Worm (Caenorhabditis elegans) whole organism, L3 larva: Measurements from ENCODE around the gene F26F4.5.

Experiments used
- ZK546.5 ChIP-seq: sonication (generic microtip); optimal IDR thresholded peaks from 2 replicates; lab custom pipeline; 2017; ENCODE audit warnings: missing biosample characterization, missing genetic modification characterization
- ceh-28 ChIP-seq: fragments of 150-350 bp; optimal IDR thresholded peaks from 2 replicates; lab custom pipeline; 2014; ENCODE audit warnings: missing biosample characterization, missing genetic modification reagents, missing genetic modification characterization
- ceh-82 ChIP-seq: fragments of 150-350 bp; optimal IDR thresholded peaks from 2 replicates; lab custom pipeline; 2014; ENCODE audit warnings: missing biosample characterization, missing genetic modification characterization
- ceh-9 ChIP-seq: sonication (generic microtip); optimal IDR thresholded peaks from 2 replicates; lab custom pipeline; 2018; ENCODE audit warnings: missing biosample characterization, missing genetic modification characterization
- daf-12 ChIP-seq: fragments of 150-350 bp; optimal IDR thresholded peaks from 2 replicates; lab custom pipeline; 2014; ENCODE audit warnings: missing biosample characterization, missing genetic modification reagents, missing genetic modification characterization
- elt-1 ChIP-seq: fragments of 150-350 bp; optimal IDR thresholded peaks from 2 replicates; lab custom pipeline; 2014; ENCODE audit warnings: missing biosample characterization, missing genetic modification characterization
- elt-2 ChIP-seq: sonication (generic microtip); optimal IDR thresholded peaks from 2 replicates; lab custom pipeline; 2016; ENCODE audit warnings: missing genetic modification reagents, mild to moderate bottlenecking, missing genetic modification characterization, missing compliant biosample characterization
- elt-3 ChIP-seq, 3 experiments: fragments of 150-350 bp in 1 of 3; sonication (generic microtip) in 2 of 3; optimal IDR thresholded peaks; 2 replicates in 2 of 3; 4 replicates in 1 of 3; lab custom pipeline; 2014 to 2017; ENCODE audit warnings: missing biosample characterization in 3 of 3, missing genetic modification characterization in 3 of 3
- eor-1 ChIP-seq, 2 experiments: fragments of 150-350 bp; optimal IDR thresholded peaks; 2 replicates each; lab custom pipeline; 2014 to 2018; ENCODE audit warnings: missing biosample characterization in 2 of 2, missing genetic modification characterization in 2 of 2
- fkh-10 ChIP-seq: sonication (generic microtip); optimal IDR thresholded peaks from 2 replicates; lab custom pipeline; 2017; ENCODE audit warnings: missing biosample characterization, missing genetic modification reagents, missing genetic modification characterization
- fkh-2 ChIP-seq: fragments of 150-350 bp; optimal IDR thresholded peaks from 2 replicates; lab custom pipeline; 2014; ENCODE audit warnings: missing biosample characterization, missing genetic modification reagents, missing genetic modification characterization
- fos-1 ChIP-seq: fragments of 150-350 bp; optimal IDR thresholded peaks from 2 replicates; lab custom pipeline; 2014; ENCODE audit warnings: missing biosample characterization, missing genetic modification characterization
- hmg-11 ChIP-seq: sonication (generic microtip); optimal IDR thresholded peaks from 2 replicates; lab custom pipeline; 2016; ENCODE audit warnings: missing genetic modification characterization, missing compliant biosample characterization
- jun-1 ChIP-seq: fragments of 150-350 bp; optimal IDR thresholded peaks from 2 replicates; lab custom pipeline; 2014; ENCODE audit warnings: missing biosample characterization, missing genetic modification reagents, missing genetic modification characterization
- lin-15B ChIP-seq: fragments of 150-350 bp; optimal IDR thresholded peaks from 2 replicates; lab custom pipeline; 2014; ENCODE audit warnings: missing biosample characterization, missing genetic modification characterization
- lsy-12 ChIP-seq: sonication (generic microtip); optimal IDR thresholded peaks from 2 replicates; lab custom pipeline; 2016; ENCODE audit warnings: mild to moderate bottlenecking, missing genetic modification characterization, missing compliant biosample characterization
- mdl-1 ChIP-seq: fragments of 150-350 bp; optimal IDR thresholded peaks from 2 replicates; lab custom pipeline; 2014; ENCODE audit warnings: missing biosample characterization, missing genetic modification characterization
- nhr-23 ChIP-seq: fragments of 150-350 bp; optimal IDR thresholded peaks from 2 replicates; lab custom pipeline; 2014; ENCODE audit warnings: missing biosample characterization, missing genetic modification reagents, missing genetic modification characterization
- nhr-28 ChIP-seq: fragments of 150-350 bp; optimal IDR thresholded peaks from 2 replicates; lab custom pipeline; 2014; ENCODE audit warnings: missing biosample characterization, missing genetic modification characterization
- nhr-67 ChIP-seq: fragments of 150-350 bp; optimal IDR thresholded peaks from 2 replicates; lab custom pipeline; 2014; ENCODE audit warnings: missing biosample characterization, missing genetic modification characterization
- nhr-76 ChIP-seq: fragments of 150-350 bp; sonication (generic microtip); optimal IDR thresholded peaks from 5 replicates; lab custom pipeline; 2014; ENCODE audit warnings: missing biosample characterization, missing genetic modification characterization
- pha-4 ChIP-seq: fragments of 150-350 bp; optimal IDR thresholded peaks from 2 replicates; lab custom pipeline; 2014; ENCODE audit warnings: missing biosample characterization, missing genetic modification reagents, missing genetic modification characterization
- pqm-1 ChIP-seq: fragments of 150-350 bp; optimal IDR thresholded peaks from 2 replicates; lab custom pipeline; 2017; ENCODE audit warnings: missing biosample characterization, missing genetic modification characterization, inconsistent platforms
- sea-2 ChIP-seq: fragments of 150-350 bp; sonication (generic microtip); optimal IDR thresholded peaks from 4 replicates; lab custom pipeline; 2014; ENCODE audit warnings: missing biosample characterization, missing genetic modification reagents, missing genetic modification characterization
- tbx-2 ChIP-seq: sonication (generic microtip); optimal IDR thresholded peaks from 2 replicates; lab custom pipeline; 2016; ENCODE audit warnings: mild to moderate bottlenecking, missing genetic modification characterization, missing compliant biosample characterization
- unc-39 ChIP-seq: sonication (generic microtip); optimal IDR thresholded peaks from 4 replicates; lab custom pipeline; 2017; ENCODE audit warnings: missing biosample characterization, missing genetic modification characterization
- unc-62 ChIP-seq: fragments of 150-350 bp; sonication (generic microtip); optimal IDR thresholded peaks from 4 replicates; lab custom pipeline; 2014; ENCODE audit warnings: missing biosample characterization, missing genetic modification reagents, missing genetic modification characterization
- ztf-11 ChIP-seq: fragments of 150-350 bp; optimal IDR thresholded peaks from 2 replicates; lab custom pipeline; 2014; ENCODE audit warnings: missing biosample characterization, missing genetic modification characterization
- ztf-4 ChIP-seq: fragments of 150-350 bp; optimal IDR thresholded peaks from 2 replicates; lab custom pipeline; 2014; ENCODE audit warnings: missing biosample characterization, missing genetic modification characterization

Gene F26F4.5

DNA sequence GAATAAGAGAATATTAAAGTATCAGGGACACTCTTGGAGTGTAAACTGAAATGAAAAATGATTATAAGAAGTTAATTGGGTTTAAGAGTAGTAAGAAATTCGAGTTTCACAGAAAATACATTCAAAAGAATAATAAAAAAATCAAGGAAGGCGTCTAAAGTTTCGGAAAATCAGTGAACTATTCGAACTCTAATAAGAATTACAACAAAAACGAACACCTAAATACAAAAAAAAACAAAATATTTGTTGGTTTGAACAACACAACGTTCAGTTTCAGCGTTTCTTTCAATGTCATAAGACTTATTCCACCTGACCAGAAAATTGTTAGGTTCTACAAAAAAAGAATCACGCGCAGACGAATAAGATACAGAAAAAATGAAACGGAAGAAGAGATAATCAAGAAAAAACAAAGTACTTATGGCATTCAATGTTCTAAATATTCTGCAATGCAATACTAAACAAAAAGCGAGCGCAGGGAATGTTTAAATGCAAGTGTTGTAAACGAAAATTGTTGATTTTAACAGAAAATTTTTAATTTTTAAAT is 8.1 kb upstream of the F26F4.5 start, which contains the start of gene nhl-2:
TSS of gene nhl-2 (minus strand) at position 51 of the 544 bp plus-strand sequence.
- no peak for TF ChIP-seq lsy-12 (tag; lab: Kevin White, UChicago)
- no peak for TF ChIP-seq nhr-28 (tag; lab: Kevin White, UChicago)
- TF ChIP-seq tbx-2 (tag; lab: Kevin White, UChicago): no peak
- TF ChIP-seq elt-1: no peak
- TF ChIP-seq ceh-28 (tag; lab: Kevin White, UChicago): no peak
- no peak for TF ChIP-seq ztf-4 (tag; lab: Kevin White, UChicago)
- TF ChIP-seq, all 47 proteins: peak for 0

DNA sequence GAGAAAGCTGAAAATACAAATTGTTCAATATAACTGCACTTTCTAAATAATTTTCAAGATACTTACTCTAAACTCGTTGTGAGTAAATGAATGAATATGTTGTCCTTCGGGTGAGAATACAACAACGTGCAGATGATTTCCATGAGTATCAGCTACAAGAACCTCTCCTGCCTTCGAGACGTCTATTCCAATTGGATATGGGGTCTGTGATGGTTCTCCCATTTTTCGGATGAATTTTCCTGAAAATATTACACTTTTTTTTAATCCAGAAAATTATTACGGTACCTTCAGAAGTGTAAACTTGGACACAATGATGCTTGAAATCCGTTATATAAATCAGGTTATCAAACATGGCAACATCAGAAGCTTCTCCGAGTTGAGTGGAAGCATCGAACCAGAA is 4.3 kb upstream of the F26F4.5 start:
- no peak for TF ChIP-seq unc-39 (tag; lab: Kevin White, UChicago)
- no peak for TF ChIP-seq mdl-1
- no peak for TF ChIP-seq nhr-67 (tag; lab: Kevin White, UChicago)
- no peak for TF ChIP-seq lsy-12 (tag; lab: Kevin White, UChicago)

DNA sequence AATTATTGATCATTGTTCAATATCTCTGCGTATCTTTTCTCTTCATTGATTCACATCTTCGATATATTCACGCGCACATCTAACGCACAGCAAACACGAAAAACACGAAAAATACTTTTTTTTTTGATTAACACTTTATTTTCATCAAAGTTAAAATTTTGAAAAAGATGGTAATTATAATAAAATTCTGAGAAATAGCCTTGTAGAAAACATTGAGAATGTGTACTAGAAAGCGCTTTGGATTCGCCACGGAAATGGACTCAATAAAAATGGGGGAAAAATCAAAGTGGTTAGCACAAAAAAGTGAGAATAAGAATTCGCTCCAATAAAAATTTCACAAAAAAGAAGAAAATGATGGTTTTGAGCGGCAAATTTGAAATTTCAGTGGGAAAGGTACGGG is 2.5 kb upstream of the F26F4.5 start, which contains the start of gene F26F4.6:
TSS of gene F26F4.6 (minus strand) at position 101 of the 400 bp plus-strand sequence.
- TF ChIP-seq ceh-82 (tag; lab: Kevin White, UChicago) (no peak), elt-1 (no peak), hmg-11 (tag; lab: Kevin White, UChicago) (no peak), fkh-2 (tag; lab: Kevin White, UChicago) (no peak), lin-15B (tag; lab: Kevin White, UChicago) (no peak), nhr-67 (tag; lab: Kevin White, UChicago) (no peak), elt-3 (tag; optimal IDR thresholded peaks at IDR 0.05; lab: Kevin White, UChicago) (no peak), fkh-10 (GFP tag; lab: Kevin White, UChicago) (no peak), pqm-1 (tag; lab: Kevin White, UChicago) (no peak), ztf-11 (tag; lab: Kevin White, UChicago) (no peak), fos-1 (tag; lab: Kevin White, UChicago) (no peak), lsy-12 (tag; lab: Kevin White, UChicago) (no peak), eor-1 (tag; optimal IDR thresholded peaks at IDR 0.05; lab: Kevin White, UChicago) (no peak)

DNA sequence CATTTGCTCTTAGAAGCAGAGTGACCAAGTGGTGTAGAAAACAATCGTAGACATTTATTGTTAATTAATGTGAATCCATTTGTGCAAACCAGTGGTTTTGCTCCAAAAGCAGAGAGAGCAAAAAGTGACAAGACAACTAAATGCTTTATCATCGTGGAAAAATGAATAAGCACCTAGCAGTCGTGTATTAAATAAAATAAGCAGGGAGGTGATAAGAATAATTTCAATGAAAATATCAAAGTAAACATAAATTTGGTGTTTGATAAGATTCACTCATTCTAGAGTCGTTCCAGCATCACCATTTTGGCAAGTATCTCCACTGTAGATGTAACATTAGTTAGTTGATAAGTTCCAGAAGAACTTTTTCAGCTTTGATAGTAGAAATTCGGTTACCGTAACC is 3.8 kb downstream of the F26F4.5 start, which contains the start of gene clec-6:
TSS of gene clec-6 (minus strand) at position 154 of the 400 bp plus-strand sequence.
- TF ChIP-seq jun-1: no peak
- no peak for TF ChIP-seq ZK546.5 (tag; lab: Kevin White, UChicago)
- no peak for TF ChIP-seq nhr-23
- no peak for TF ChIP-seq sea-2 (GFP tag; lab: Kevin White, UChicago)
- TF ChIP-seq elt-2 (tag; lab: Kevin White, UChicago): peak; percentile 60
- TF ChIP-seq unc-62 (GFP tag; lab: Kevin White, UChicago): no peak
- no peak for TF ChIP-seq ztf-4 (tag; lab: Kevin White, UChicago)
- TF ChIP-seq ceh-9 (tag; lab: Kevin White, UChicago): no peak
- TF ChIP-seq pqm-1 (tag; lab: Kevin White, UChicago): peak; percentile 23
- peak; percentile 33 for TF ChIP-seq pha-4 (tag; lab: Kevin White, UChicago)

DNA sequence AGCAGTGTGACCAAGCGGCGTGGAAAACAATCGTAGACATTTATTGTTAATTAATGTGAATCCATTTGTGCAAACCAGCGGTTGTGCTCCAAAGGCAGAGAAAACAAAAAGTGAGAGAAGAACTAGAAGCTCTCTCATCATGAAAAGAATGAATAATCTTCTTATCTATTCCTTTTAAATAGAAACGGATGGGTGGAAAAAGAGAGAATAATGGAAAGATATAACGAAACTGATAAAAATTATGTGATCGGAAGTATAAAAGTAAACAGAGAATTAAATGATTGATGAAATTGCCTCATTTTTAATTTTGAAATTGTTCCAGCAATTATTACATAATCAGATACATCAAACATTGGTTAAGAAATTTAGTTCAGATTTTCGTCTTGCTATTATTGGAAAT is 7.6 kb downstream of the F26F4.5 start, which contains the start of gene clec-5:
TSS of gene clec-5 (minus strand) at position 178 of the 400 bp plus-strand sequence.
- TF ChIP-seq jun-1 (peak; percentile 17), pqm-1 (tag; lab: Kevin White, UChicago) (peak; percentile 54), elt-2 (tag; lab: Kevin White, UChicago) (peak; percentile 68), ztf-11 (tag; lab: Kevin White, UChicago) (no peak), pha-4 (tag; lab: Kevin White, UChicago) (peak; percentile 48)
- TF ChIP-seq, all 47 proteins: peak for 4

DNA sequence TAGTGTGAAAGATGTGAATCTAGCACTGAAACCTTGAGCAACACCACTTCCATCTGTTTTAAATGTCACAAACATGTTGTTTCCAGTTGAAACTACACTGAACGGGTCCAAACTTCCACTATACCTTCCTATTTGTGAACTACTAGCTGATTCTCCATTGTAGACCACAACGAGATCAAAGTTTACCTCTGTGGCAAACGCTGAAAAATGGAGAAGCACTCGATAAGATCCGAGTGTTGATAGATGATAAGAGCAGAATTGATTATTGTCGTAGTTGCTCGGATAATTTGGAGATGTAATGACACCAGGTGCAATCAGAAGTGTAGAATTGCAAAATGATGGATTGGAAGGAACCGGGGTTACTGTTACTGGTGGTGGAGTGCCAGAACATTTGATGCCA is 9.1 kb downstream of the F26F4.5 start:
- TF ChIP-seq elt-2 (tag; lab: Kevin White, UChicago) (peak; percentile 72), pqm-1 (tag; lab: Kevin White, UChicago) (peak; percentile 37), nhr-76 (no peak)

DNA sequence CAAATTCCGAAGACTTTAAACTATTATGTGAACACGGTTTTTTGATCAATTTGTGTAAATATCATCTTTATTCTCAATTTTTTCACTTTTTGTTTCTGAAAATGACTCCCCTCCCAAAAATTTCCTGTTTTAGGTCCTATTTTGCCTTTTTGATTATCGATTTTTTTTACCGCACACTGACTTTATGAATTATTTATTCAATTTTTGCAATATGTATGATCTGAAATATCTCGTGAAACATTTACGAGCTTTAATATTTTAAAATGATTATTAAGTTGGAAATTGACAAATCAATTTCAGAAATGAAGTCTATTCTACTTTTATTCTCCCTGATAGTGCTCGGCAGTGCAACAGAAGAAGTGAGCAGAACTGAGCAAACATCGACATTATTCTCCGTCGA is 11.6 kb downstream of the F26F4.5 start, which contains the start of gene C35D10.1:
TSS of gene C35D10.1 (plus strand) at position 301 of the 400 bp plus-strand sequence.
- TF ChIP-seq elt-2 (tag; lab: Kevin White, UChicago) (no peak), lsy-12 (tag; lab: Kevin White, UChicago) (no peak), ceh-28 (tag; lab: Kevin White, UChicago) (peak; percentile 15), daf-12 (tag; lab: Kevin White, UChicago) (no peak)
